Worm (Caenorhabditis elegans) whole organism, mixed stage, embryonic: ENCODE measurements around the gene F01D5.2.

Experiments used
- lin-13 ChIP-seq: fragments of 150-350 bp; optimal IDR thresholded peaks from 2 replicates; lab custom pipeline; 2014; ENCODE audit warnings: missing biosample characterization, missing genetic modification characterization
- lsy-2 ChIP-seq: fragments of 150-350 bp; optimal IDR thresholded peaks from 2 replicates; lab custom pipeline; 2014; ENCODE audit warnings: missing biosample characterization, missing genetic modification characterization
- nhr-12 ChIP-seq: fragments of 150-350 bp; optimal IDR thresholded peaks from 2 replicates; lab custom pipeline; 2014; ENCODE audit warnings: missing biosample characterization, missing genetic modification characterization
- snpc-4 ChIP-seq: fragments of 150-350 bp; optimal IDR thresholded peaks from 2 replicates; lab custom pipeline; 2014; ENCODE audit warnings: missing biosample characterization, missing genetic modification characterization
- unc-39 ChIP-seq: fragments of 150-350 bp; optimal IDR thresholded peaks from 2 replicates; lab custom pipeline; 2014; ENCODE audit warnings: missing biosample characterization, missing genetic modification characterization

ce11 chrII:14004770-14005169, 5.9 kb upstream of the F01D5.2 start:
- TF ChIP-seq snpc-4 (tag; lab: Kevin White, UChicago): no peak
- TF ChIP-seq lsy-2: no peak
- TF ChIP-seq nhr-12 (tag; lab: Kevin White, UChicago): no peak
- no peak for TF ChIP-seq lin-13 (tag; lab: Kevin White, UChicago)
- no peak for TF ChIP-seq unc-39 (tag; lab: Kevin White, UChicago)
